Worm (Caenorhabditis elegans): ENCODE results near the gene gfat-2.

DNA sequence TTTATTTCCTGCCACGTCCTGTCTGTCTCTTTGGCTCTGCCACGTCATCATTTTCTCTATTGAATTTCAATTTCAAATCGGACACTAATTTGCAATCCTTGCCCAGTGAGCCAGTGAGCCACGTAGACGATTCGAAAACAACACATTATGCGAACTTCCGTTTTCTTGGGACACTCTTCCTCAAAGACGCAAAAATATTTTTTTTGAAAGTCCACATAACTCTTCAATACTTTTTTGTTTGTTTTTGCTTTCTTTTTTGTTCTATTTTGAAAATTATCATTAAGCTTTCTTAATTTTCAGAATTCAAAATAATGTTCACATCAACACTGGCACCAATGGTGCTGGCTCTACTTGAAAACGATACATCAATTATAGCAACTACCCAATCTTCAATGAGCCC, 15.8 kb upstream of the gfat-2 start, which contains the start of gene tag-89:
- TF ChIP-seq skn-1 (tag; optimal IDR thresholded peaks at IDR 0.05) (no peak), nhr-12 (tag; optimal IDR thresholded peaks at IDR 0.05) (no peak), ztf-4 (tag; optimal IDR thresholded peaks at IDR 0.05) (no peak), F13H6.1 (tag; optimal IDR thresholded peaks at IDR 0.05) (no peak), elt-1 (tag; optimal IDR thresholded peaks at IDR 0.05) (no peak), egl-27 (tag; optimal IDR thresholded peaks at IDR 0.05) (no peak), ama-1 (optimal IDR thresholded peaks at IDR 0.05) (no peak), nhr-11 (tag; optimal IDR thresholded peaks at IDR 0.05) (no peak)

All from whole organism, L2 larva.